Fruit fly (Drosophila melanogaster) whole organism, embryonic: ENCODE data around the gene CG44001.

ENCODE experiments used
- Atf3 ChIP-seq: fragments of 200-800 bp; sonication (Bioruptor generic); optimal IDR thresholded peaks from 3 replicates; lab custom pipeline; 2016; ENCODE audit warnings: missing biosample characterization, missing genetic modification characterization
- Blimp-1 ChIP-seq: fragments of 200-800 bp; sonication (Bioruptor generic); optimal IDR thresholded peaks from 3 replicates; lab custom pipeline; 2018; ENCODE audit warnings: missing biosample characterization, missing genetic modification characterization, mild to moderate bottlenecking, moderate library complexity, missing genetic modification reagents
- CG10321 ChIP-seq: fragments of 200-800 bp; sonication (Bioruptor generic); IDR thresholded peaks from 2 replicates; pipeline ENCODE4 v1.3.6; 2022; ENCODE audit warnings: missing biosample characterization, missing genetic modification characterization
- CG10462 ChIP-seq: fragments of 200-800 bp; sonication (Bioruptor generic); optimal IDR thresholded peaks from 2 replicates; lab custom pipeline; 2016; ENCODE audit warnings: missing biosample characterization, missing genetic modification characterization
- CG11247 ChIP-seq: fragments of 200-800 bp; sonication (Bioruptor generic); IDR thresholded peaks from 2 replicates; pipeline ENCODE4 v1.3.6; 2022; ENCODE audit warnings: missing biosample characterization, missing genetic modification characterization
- CG11456 ChIP-seq: fragments of 200-800 bp; sonication (Bioruptor generic); IDR thresholded peaks from 3 replicates; pipeline ENCODE4 v1.3.6; 2022; ENCODE audit warnings: missing biosample characterization, missing genetic modification characterization
- CG12071 ChIP-seq: fragments of 200-800 bp; sonication (Bioruptor generic); optimal IDR thresholded peaks from 3 replicates; lab custom pipeline; 2018; ENCODE audit warnings: missing biosample characterization, mild to moderate bottlenecking, missing genetic modification characterization
- CG15011 ChIP-seq: fragments of 200-800 bp; sonication (Bioruptor generic); optimal IDR thresholded peaks from 3 replicates; lab custom pipeline; 2018; ENCODE audit warnings: missing biosample characterization, mild to moderate bottlenecking, missing genetic modification characterization
- CG16863 ChIP-seq: fragments of 200-800 bp; sonication (Bioruptor generic); optimal IDR thresholded peaks from 3 replicates; lab custom pipeline; 2016; ENCODE audit warnings: missing biosample characterization, missing genetic modification characterization
- CG18476 ChIP-seq: fragments of 200-800 bp; sonication (Bioruptor generic); optimal IDR thresholded peaks from 2 replicates; lab custom pipeline; 2016; ENCODE audit warnings: missing biosample characterization, mild to moderate bottlenecking, missing genetic modification characterization
- CG2889 ChIP-seq: fragments of 200-800 bp; sonication (Bioruptor generic); IDR thresholded peaks from 3 replicates; pipeline ENCODE4 v1.3.6; 2022; ENCODE audit warnings: missing biosample characterization, missing genetic modification characterization
- CG31224 ChIP-seq: fragments of 200-800 bp; sonication (Bioruptor generic); IDR thresholded peaks from 2 replicates; pipeline ENCODE4 v1.3.6; 2022; ENCODE audit warnings: missing biosample characterization, missing genetic modification characterization
- CG3163 ChIP-seq: fragments of 200-800 bp; sonication (Bioruptor generic); optimal IDR thresholded peaks from 3 replicates; lab custom pipeline; 2016; ENCODE audit warnings: missing biosample characterization, missing genetic modification characterization
- CG6272 ChIP-seq: fragments of 200-800 bp; sonication (Bioruptor generic); IDR thresholded peaks from 2 replicates; pipeline ENCODE4 v1.3.6; 2022; ENCODE audit warnings: missing biosample characterization, missing genetic modification characterization
- CG8290 ChIP-seq, 3 experiments: fragments of 200-800 bp; sonication (Bioruptor generic); optimal IDR thresholded peaks; 2 replicates each; lab custom pipeline; 2016 to 2019; ENCODE audit warnings: missing biosample characterization in 3 of 3, missing genetic modification characterization in 3 of 3, mild to moderate bottlenecking in 2 of 3, moderate library complexity in 1 of 3
- CG8765 ChIP-seq: fragments of 200-800 bp; sonication (Bioruptor generic); IDR thresholded peaks from 2 replicates; pipeline ENCODE4 v1.3.6; 2022; ENCODE audit warnings: missing biosample characterization, missing genetic modification characterization
- CG9215 ChIP-seq: fragments of 200-800 bp; sonication (Bioruptor generic); IDR thresholded peaks from 2 replicates; pipeline ENCODE4 v1.3.6; 2022; ENCODE audit warnings: missing biosample characterization, missing genetic modification characterization
- CG9727 ChIP-seq: fragments of 200-800 bp; sonication (Bioruptor generic); optimal IDR thresholded peaks from 3 replicates; lab custom pipeline; 2017; ENCODE audit warnings: missing biosample characterization, mild to moderate bottlenecking, missing genetic modification characterization
- CG9817 ChIP-seq: fragments of 200-800 bp; sonication (Bioruptor generic); optimal IDR thresholded peaks from 2 replicates; lab custom pipeline; 2018; ENCODE audit warnings: missing biosample characterization, mild to moderate bottlenecking, missing genetic modification characterization, moderate library complexity
- CG9932 ChIP-seq: fragments of 200-800 bp; sonication (Bioruptor generic); IDR thresholded peaks from 2 replicates; pipeline ENCODE4 v1.3.6; 2022; ENCODE audit warnings: missing biosample characterization, missing genetic modification characterization
- Chrac-16 ChIP-seq: fragments of 200-800 bp; sonication (Bioruptor generic); optimal IDR thresholded peaks from 3 replicates; lab custom pipeline; 2016; ENCODE audit warnings: missing biosample characterization, missing genetic modification characterization
- Dp ChIP-seq: fragments of 200-800 bp; sonication (Bioruptor generic); optimal IDR thresholded peaks from 2 replicates; lab custom pipeline; 2018; ENCODE audit warnings: missing biosample characterization, mild to moderate bottlenecking, missing genetic modification characterization, moderate library complexity
- Fer1 ChIP-seq: fragments of 200-800 bp; sonication (Bioruptor generic); optimal IDR thresholded peaks from 2 replicates; lab custom pipeline; 2017; ENCODE audit warnings: missing biosample characterization, mild to moderate bottlenecking, missing genetic modification characterization
- H15 ChIP-seq: fragments of 200-800 bp; sonication (Bioruptor generic); IDR thresholded peaks from 3 replicates; pipeline ENCODE4 v1.3.6; 2022; ENCODE audit warnings: missing biosample characterization, missing genetic modification characterization
- HmgZ ChIP-seq: fragments of 200-800 bp; sonication (Bioruptor generic); optimal IDR thresholded peaks from 2 replicates; lab custom pipeline; 2018; ENCODE audit warnings: missing biosample characterization, mild to moderate bottlenecking, missing genetic modification characterization
- Optix ChIP-seq: fragments of 200-800 bp; sonication (Bioruptor generic); IDR thresholded peaks from 3 replicates; pipeline ENCODE4 v1.3.6; 2022; ENCODE audit warnings: missing biosample characterization, missing genetic modification characterization
- Rx ChIP-seq: fragments of 200-800 bp; sonication (Bioruptor generic); IDR thresholded peaks from 2 replicates; pipeline ENCODE4 v1.3.6; 2022; ENCODE audit warnings: missing biosample characterization, missing genetic modification characterization
- Trl ChIP-seq, 3 experiments: fragments of >200 bp in 2 of 3; fragments of 200-800 bp in 1 of 3; sonication (Bioruptor generic) in 1 of 3; optimal IDR thresholded peaks; 2 replicates in 1 of 3; 3 replicates in 2 of 3; lab custom pipeline; 2016 to 2017; ENCODE audit warnings: missing biosample characterization in 1 of 3, missing genetic modification characterization in 1 of 3
- YL-1 ChIP-seq: fragments of 200-800 bp; sonication (Bioruptor generic); optimal IDR thresholded peaks from 3 replicates; lab custom pipeline; 2017; ENCODE audit warnings: missing biosample characterization, mild to moderate bottlenecking, missing genetic modification characterization
- ab ChIP-seq: fragments of 200-800 bp; sonication (Bioruptor generic); optimal IDR thresholded peaks from 2 replicates; lab custom pipeline; 2016; ENCODE audit warnings: missing biosample characterization, missing genetic modification characterization
- abd-A ChIP-seq: fragments of 200-800 bp; sonication (Bioruptor generic); optimal IDR thresholded peaks from 3 replicates; lab custom pipeline; 2019; ENCODE audit warnings: missing biosample characterization, mild to moderate bottlenecking, missing genetic modification characterization, moderate library complexity
- amos ChIP-seq: fragments of 200-800 bp; sonication (Bioruptor generic); IDR thresholded peaks from 2 replicates; pipeline ENCODE4 v1.3.6; 2022; ENCODE audit warnings: missing biosample characterization, missing genetic modification characterization; ENCODE audit not compliant: partially characterized antibody
- ara ChIP-seq: fragments of 200-800 bp; sonication (Bioruptor generic); IDR thresholded peaks from 2 replicates; pipeline ENCODE4 v1.3.6; 2022; ENCODE audit warnings: missing biosample characterization, missing genetic modification characterization
- btn ChIP-seq: fragments of 200-800 bp; sonication (Bioruptor generic); optimal IDR thresholded peaks from 2 replicates; lab custom pipeline; 2016; ENCODE audit warnings: missing biosample characterization, missing genetic modification characterization
- cad ChIP-seq: fragments of >200 bp; optimal IDR thresholded peaks from 2 replicates; lab custom pipeline; 2017; ENCODE audit warnings: missing biosample characterization, missing genetic modification characterization
- chm ChIP-seq: fragments of 200-800 bp; sonication (Bioruptor generic); IDR thresholded peaks from 2 replicates; pipeline ENCODE4 v1.3.6; 2022; ENCODE audit warnings: missing biosample characterization, missing genetic modification characterization
- ci ChIP-seq: fragments of 200-800 bp; sonication (Bioruptor generic); IDR thresholded peaks from 3 replicates; pipeline ENCODE4 v1.3.6; 2022; ENCODE audit warnings: missing biosample characterization, missing genetic modification characterization
- dan ChIP-seq: fragments of 200-800 bp; sonication (Bioruptor generic); IDR thresholded peaks from 2 replicates; pipeline ENCODE4 v1.3.6; 2022; ENCODE audit warnings: missing biosample characterization, missing genetic modification characterization
- dpn ChIP-seq, 2 experiments: fragments of 200-800 bp; sonication (Bioruptor generic); optimal IDR thresholded peaks; 3 replicates each; lab custom pipeline; 2016; ENCODE audit warnings: missing biosample characterization in 2 of 2, missing genetic modification characterization in 2 of 2
- esg ChIP-seq: fragments of 200-800 bp; sonication (Bioruptor generic); conservative IDR thresholded peaks from 2 replicates; pipeline ENCODE4 v1.3.6; 2022; ENCODE audit warnings: missing biosample characterization, missing genetic modification characterization
- ftz-f1 ChIP-seq: fragments of 200-800 bp; sonication (Bioruptor generic); optimal IDR thresholded peaks from 2 replicates; lab custom pipeline; 2016; ENCODE audit warnings: missing biosample characterization, missing genetic modification characterization
- hkb ChIP-seq, 2 experiments: fragments of 200-800 bp in 1 of 2; fragments of >200 bp in 1 of 2; sonication (Bioruptor generic) in 1 of 2; IDR thresholded peaks in 1 of 2; optimal IDR thresholded peaks in 1 of 2; 2 replicates each; pipeline versions ENCODE4 v1.3.6 to Lab custom; 2017 to 2022; ENCODE audit warnings: missing biosample characterization in 1 of 2, missing genetic modification characterization in 1 of 2
- knrl ChIP-seq: fragments of 200-800 bp; sonication (Bioruptor generic); IDR thresholded peaks from 3 replicates; pipeline ENCODE4 v1.3.6; 2022; ENCODE audit warnings: missing biosample characterization, missing genetic modification characterization; ENCODE audit not compliant: partially characterized antibody
- lmd ChIP-seq: fragments of 200-800 bp; sonication (Bioruptor generic); IDR thresholded peaks from 2 replicates; pipeline ENCODE4 v1.3.6; 2022; ENCODE audit warnings: missing biosample characterization, missing genetic modification characterization
- prd ChIP-seq, 3 experiments: fragments of >200 bp in 2 of 3; fragments of 200-800 bp in 1 of 3; sonication (Bioruptor generic) in 1 of 3; optimal IDR thresholded peaks in 2 of 3; IDR thresholded peaks in 1 of 3; 2 replicates in 2 of 3; 3 replicates in 1 of 3; pipeline versions ENCODE4 v1.3.6 to Lab custom; 2017 to 2022; ENCODE audit warnings: missing biosample characterization in 1 of 3, missing genetic modification characterization in 1 of 3
- shn ChIP-seq: fragments of 200-800 bp; sonication (Bioruptor generic); optimal IDR thresholded peaks from 3 replicates; lab custom pipeline; 2016; ENCODE audit warnings: missing biosample characterization, missing genetic modification characterization
- sisA ChIP-seq: fragments of 200-800 bp; sonication (Bioruptor generic); IDR thresholded peaks from 2 replicates; pipeline ENCODE4 v1.3.6; 2022; ENCODE audit warnings: missing biosample characterization, missing genetic modification characterization
- sqz ChIP-seq: fragments of 200-800 bp; sonication (Bioruptor generic); optimal IDR thresholded peaks from 3 replicates; lab custom pipeline; 2018; ENCODE audit warnings: missing biosample characterization, mild to moderate bottlenecking, missing genetic modification characterization

CG44001 gene

DNA sequence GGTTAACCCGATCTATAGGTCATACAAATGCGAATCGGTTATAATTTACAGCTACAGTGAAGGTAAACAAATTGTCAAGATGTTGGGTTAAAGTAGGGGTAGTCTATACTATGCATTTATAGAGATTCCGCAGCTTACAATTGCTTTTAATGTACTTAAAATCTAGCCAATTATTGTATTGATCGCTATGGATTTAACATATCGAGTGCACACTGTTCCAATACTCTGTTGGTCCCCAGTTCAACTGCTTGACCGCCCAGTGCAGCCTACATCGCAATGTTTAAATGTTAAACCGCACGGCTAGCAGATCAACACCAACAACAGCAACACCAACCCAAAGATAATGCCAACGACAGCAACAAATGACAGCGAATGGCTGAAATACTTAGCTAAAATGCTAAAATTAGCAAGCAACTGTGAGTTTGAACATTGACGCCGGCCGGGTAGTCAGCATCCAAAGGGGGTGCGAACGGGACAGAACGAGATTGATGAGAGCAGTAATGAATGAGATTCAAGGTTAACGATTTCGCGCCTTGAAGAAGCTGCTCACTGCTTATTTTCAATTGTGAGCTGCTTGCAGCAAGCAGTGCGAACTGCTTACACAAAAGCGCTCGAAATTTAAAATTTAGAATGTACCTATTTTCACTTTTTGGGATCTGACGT, 42.0 kb upstream of the CG44001 start (continued):
- no peak for TF ChIP-seq shn
- TF ChIP-seq CG12071 (GFP tag; lab: Kevin White, UChicago) = no peak
- TF ChIP-seq ci (GFP tag; lab: Robert Waterston, UW) = peak; percentile 77
- no peak for TF ChIP-seq CG11247 (GFP tag; lab: Robert Waterston, UW)
- no peak for TF ChIP-seq CG15011 (GFP tag; lab: Kevin White, UChicago)
- TF ChIP-seq dpn (GFP tag; optimal IDR thresholded peaks at IDR 0.05; lab: Kevin White, UChicago) = peak in 1 of 2 experiments; percentile 4
- peak; percentile 4; the same call in 1 of the 2 replicates for TF ChIP-seq CG9932 (GFP tag; lab: Robert Waterston, UW)
- no peak for TF ChIP-seq Fer1 (GFP tag; lab: Kevin White, UChicago)
- no peak for TF ChIP-seq btn (GFP tag; lab: Kevin White, UChicago)
- peak; percentile 100 for TF ChIP-seq ftz-f1 (GFP tag; lab: Kevin White, UChicago)
- TF ChIP-seq Blimp-1 (GFP tag; lab: Kevin White, UChicago) = peak; percentile 48
- peak; percentile 17 for TF ChIP-seq HmgZ (tag; lab: Kevin White, UChicago)
- peak; percentile 93 for TF ChIP-seq Dp
- TF ChIP-seq Chrac-16 = no peak
- TF ChIP-seq sisA (GFP tag; lab: Robert Waterston, UW) = peak; percentile 3; the same call in 1 of the 2 replicates
- peak; percentile 76 for TF ChIP-seq Rx (GFP tag; lab: Robert Waterston, UW)
- TF ChIP-seq abd-A (tag; lab: Kevin White, UChicago) = peak; percentile 91
- no peak for TF ChIP-seq CG18476 (GFP tag; lab: Kevin White, UChicago)
- peak; percentile 68; the same call in 2 of the 3 replicates for TF ChIP-seq CG11456 (GFP tag; lab: Robert Waterston, UW)
- TF ChIP-seq prd (optimal IDR thresholded peaks at IDR 0.05; lab: Kevin White, UChicago) = no peak
- TF ChIP-seq prd (GFP tag; IDR thresholded peaks at IDR 0.05; lab: Robert Waterston, UW) = peak; percentile 74
- peak; percentile 69 for TF ChIP-seq Atf3 (GFP tag; lab: Kevin White, UChicago)
- no peak for TF ChIP-seq ab (GFP tag; lab: Kevin White, UChicago)
- TF ChIP-seq CG10462 (GFP tag; lab: Kevin White, UChicago) = no peak
- TF ChIP-seq Optix (GFP tag; lab: Robert Waterston, UW) = peak; percentile 23; the same call in 2 of the 3 replicates
- TF ChIP-seq amos (GFP tag; lab: Robert Waterston, UW) = peak; percentile 30; the same call in 1 of the 2 replicates
- TF ChIP-seq H15 = peak; percentile 48; the same call in 2 of the 3 replicates
- peak; percentile 52; the same call in 1 of the 2 replicates for TF ChIP-seq CG8765 (GFP tag; lab: Robert Waterston, UW)
- TF ChIP-seq CG6272 (GFP tag; lab: Robert Waterston, UW) = no peak
- TF ChIP-seq knrl = peak; percentile 63; the same call in 1 of the 3 replicates
- peak; percentile 89 for TF ChIP-seq CG8290 (GFP tag; optimal IDR thresholded peaks at IDR 0.05; lab: Kevin White, UChicago)
- peak; percentile 2 to 81 for TF ChIP-seq CG8290 (tag; optimal IDR thresholded peaks at IDR 0.05; lab: Kevin White, UChicago)
- TF ChIP-seq sqz (GFP tag; lab: Kevin White, UChicago) = no peak
- peak; percentile 20 for TF ChIP-seq lmd
- no peak for TF ChIP-seq CG9727 (GFP tag; lab: Kevin White, UChicago)
- no peak for TF ChIP-seq CG9817 (tag; lab: Kevin White, UChicago)
- no peak for TF ChIP-seq CG16863 (GFP tag; lab: Kevin White, UChicago)
- TF ChIP-seq YL-1 (GFP tag; lab: Kevin White, UChicago) = peak; percentile 6
- peak; percentile 60 for TF ChIP-seq ara
- 0 out of 3 replicates have a peak, but pooled peaks have one; percentile 40 for TF ChIP-seq CG2889 (GFP tag; lab: Robert Waterston, UW)
- TF ChIP-seq CG10321 (GFP tag; lab: Robert Waterston, UW) = peak; percentile 75
- TF ChIP-seq Trl (optimal IDR thresholded peaks at IDR 0.05; lab: Kevin White, UChicago) = peak in 1 of 2 experiments; percentile 29
- TF ChIP-seq Trl (GFP tag; optimal IDR thresholded peaks at IDR 0.05; lab: Kevin White, UChicago) = peak; percentile 41
- TF ChIP-seq CG9215 (GFP tag; lab: Robert Waterston, UW) = no peak; the same call in 1 of the 2 replicates
- TF ChIP-seq dan (GFP tag; lab: Robert Waterston, UW) = peak; percentile 66
- no peak for TF ChIP-seq CG3163 (GFP tag; lab: Kevin White, UChicago)
- TF ChIP-seq chm = peak; percentile 28; the same call in 1 of the 2 replicates
- TF ChIP-seq hkb (optimal IDR thresholded peaks at IDR 0.05; lab: Kevin White, UChicago) = peak; percentile 41
- TF ChIP-seq hkb (GFP tag; IDR thresholded peaks at IDR 0.05; lab: Robert Waterston, UW) = no peak
- peak; percentile 34 for TF ChIP-seq cad
- peak; percentile 41; the same call in 1 of the 2 replicates for TF ChIP-seq esg (GFP tag; lab: Robert Waterston, UW)
- peak; percentile 15; the same call in 1 of the 2 replicates for TF ChIP-seq CG31224 (GFP tag; lab: Robert Waterston, UW)
